In the genomic region with DNA sequence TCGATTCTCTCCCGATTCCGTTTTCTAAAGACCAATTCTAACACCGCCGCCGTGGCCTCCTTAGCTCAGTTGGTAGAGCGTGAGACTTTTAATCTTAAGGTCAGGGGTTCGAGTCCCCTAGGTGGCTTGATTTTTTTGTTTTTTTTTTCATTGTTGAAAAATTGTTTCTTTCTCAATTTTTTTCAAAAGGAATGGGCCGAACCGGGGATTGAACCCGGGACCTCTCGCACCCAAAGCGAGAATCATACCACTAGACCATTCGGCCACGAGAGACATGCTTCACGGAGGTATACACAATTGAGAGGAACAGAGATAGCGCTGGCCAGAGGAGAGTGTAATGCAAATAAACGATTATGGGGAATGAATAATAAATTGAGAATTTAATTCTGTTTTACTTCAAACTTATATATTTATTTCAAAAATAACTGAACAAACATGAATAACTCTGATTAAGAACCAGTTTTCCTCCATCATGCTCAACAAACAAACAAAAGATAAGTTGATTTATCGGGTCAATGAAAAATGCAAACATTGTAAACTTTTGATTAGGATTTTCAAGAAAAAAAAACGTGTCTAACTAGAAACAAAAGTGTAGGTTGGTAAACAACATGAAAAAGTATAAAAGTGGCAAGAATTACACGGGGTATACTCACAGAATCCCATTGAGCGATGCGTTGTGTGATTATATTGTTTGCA, we compare ENCODE assay signal across 5 worm cellular contexts.
TF ChIP-seq lines count a peak whose summit lies in the region.

A gene (plus strand): TSS at position 646 of the 696 bp plus-strand sequence.

TF ChIP-seq in whole organism, L1 larva, 84 proteins besides CTCF, POLR2A, EP300 and RAD21 (continues in another document):
- TF ChIP-seq skn-1 (tag; optimal IDR thresholded peaks at IDR 0.05; lab: Kevin White, UChicago): peak; percentile 49
- no peak for TF ChIP-seq lin-39 (tag; optimal IDR thresholded peaks at IDR 0.05; lab: Kevin White, UChicago)
- peak; percentile 41 for TF ChIP-seq sup-37 (GFP tag; optimal IDR thresholded peaks at IDR 0.05; lab: Kevin White, UChicago)
- TF ChIP-seq fos-1 (tag; optimal IDR thresholded peaks at IDR 0.05; lab: Kevin White, UChicago): peak; percentile 47
- peak; percentile 34; the same call in 1 of the 2 replicates for TF ChIP-seq grh-1 (GFP tag; IDR thresholded peaks at IDR 0.05; lab: Robert Waterston, UW)
- TF ChIP-seq alr-1 (tag; optimal IDR thresholded peaks at IDR 0.05; lab: Kevin White, UChicago; ENCODE audit: borderline replicate concordance): no peak
- peak; percentile 72 for TF ChIP-seq C16A3.4 (tag; optimal IDR thresholded peaks at IDR 0.05; lab: Kevin White, UChicago)
- no peak for TF ChIP-seq pag-3 (tag; optimal IDR thresholded peaks at IDR 0.05; lab: Kevin White, UChicago; ENCODE audit: borderline replicate concordance, insufficient read depth)
- peak; percentile 54 for TF ChIP-seq lin-13 (GFP tag; optimal IDR thresholded peaks at IDR 0.05; lab: Kevin White, UChicago)
- TF ChIP-seq elt-3 (tag; optimal IDR thresholded peaks at IDR 0.05; lab: Kevin White, UChicago): peak in 2 of 6 experiments; percentile 45 to 72
- TF ChIP-seq efl-1 (optimal IDR thresholded peaks at IDR 0.05; lab: Kevin White, UChicago): peak; percentile 42 to 68
- peak; percentile 42 to 96 for TF ChIP-seq efl-1 (GFP tag; optimal IDR thresholded peaks at IDR 0.05 in 1 of 2; lab: Kevin White, UChicago)
- TF ChIP-seq unc-98 (GFP tag; IDR thresholded peaks at IDR 0.05; lab: Robert Waterston, UW): 0 out of 2 replicates have a peak, but pooled peaks have one; percentile 25
- no peak for TF ChIP-seq ces-1 (GFP tag; optimal IDR thresholded peaks at IDR 0.05; lab: Kevin White, UChicago)
- peak; percentile 22 for TF ChIP-seq efl-3 (GFP tag; optimal IDR thresholded peaks at IDR 0.05; lab: Kevin White, UChicago)

TF ChIP-seq in whole organism, L3 larva, 47 proteins besides CTCF, POLR2A, EP300 and RAD21 (continues in another document):
- TF ChIP-seq zag-1 (tag; optimal IDR thresholded peaks at IDR 0.05; lab: Kevin White, UChicago) (no peak), sea-2 (GFP tag; optimal IDR thresholded peaks at IDR 0.05; lab: Kevin White, UChicago) (no peak), R02D3.7 (tag; optimal IDR thresholded peaks at IDR 0.05; lab: Kevin White, UChicago) (peak; percentile 54), nhr-76 (tag; optimal IDR thresholded peaks at IDR 0.05; lab: Kevin White, UChicago) (peak; percentile 76), pha-4 (tag; optimal IDR thresholded peaks at IDR 0.05; lab: Kevin White, UChicago) (no peak), nhr-25 (tag; optimal IDR thresholded peaks at IDR 0.05; lab: Kevin White, UChicago) (peak; percentile 77), jun-1 (tag; optimal IDR thresholded peaks at IDR 0.05; lab: Kevin White, UChicago) (peak; percentile 90), ceh-28 (tag; optimal IDR thresholded peaks at IDR 0.05; lab: Kevin White, UChicago) (no peak), eor-1 (tag; optimal IDR thresholded peaks at IDR 0.05; lab: Kevin White, UChicago) (no peak), ceh-82 (tag; optimal IDR thresholded peaks at IDR 0.05; lab: Kevin White, UChicago) (peak; percentile 40), snpc-4 (tag; optimal IDR thresholded peaks at IDR 0.05; lab: Kevin White, UChicago) (peak; percentile 64), tbx-2 (tag; optimal IDR thresholded peaks at IDR 0.05; lab: Kevin White, UChicago) (peak; percentile 85), nhr-43 (tag; optimal IDR thresholded peaks at IDR 0.05; lab: Kevin White, UChicago; ENCODE audit: poor library complexity, severe bottlenecking) (peak; percentile 76), fos-1 (tag; optimal IDR thresholded peaks at IDR 0.05; lab: Kevin White, UChicago) (peak; percentile 83), elt-1 (tag; optimal IDR thresholded peaks at IDR 0.05; lab: Kevin White, UChicago) (no peak), fkh-2 (tag; optimal IDR thresholded peaks at IDR 0.05; lab: Kevin White, UChicago) (no peak), unc-62 (GFP tag; optimal IDR thresholded peaks at IDR 0.05; lab: Kevin White, UChicago) (no peak)

TF ChIP-seq in whole organism, early embryonic, 17 proteins besides CTCF, POLR2A, EP300 and RAD21:
- peak; percentile 94 for TF ChIP-seq hmg-4 (GFP tag; optimal IDR thresholded peaks at IDR 0.05; lab: Kevin White, UChicago)
- no peak for TF ChIP-seq ama-1 (optimal IDR thresholded peaks at IDR 0.05; lab: Kevin White, UChicago)
- peak; percentile 67 for TF ChIP-seq ets-7 (tag; optimal IDR thresholded peaks at IDR 0.05; lab: Kevin White, UChicago)
- peak; percentile 57 for TF ChIP-seq B0310.2 (tag; optimal IDR thresholded peaks at IDR 0.05; lab: Kevin White, UChicago)
- peak; percentile 81 for TF ChIP-seq aly-1 (tag; optimal IDR thresholded peaks at IDR 0.05; lab: Kevin White, UChicago)
- TF ChIP-seq sea-1 (GFP tag; conservative IDR thresholded peaks at IDR 0.05; lab: Robert Waterston, UW): peak; percentile 86
- TF ChIP-seq tbx-37 (GFP tag; conservative IDR thresholded peaks at IDR 0.05; lab: Robert Waterston, UW): peak; percentile 72
- TF ChIP-seq pes-1 (GFP tag; IDR thresholded peaks at IDR 0.05; lab: Robert Waterston, UW): peak; percentile 86
- peak; percentile 93 for TF ChIP-seq F13C5.2 (tag; optimal IDR thresholded peaks at IDR 0.05; lab: Kevin White, UChicago)
- peak; percentile 69 for TF ChIP-seq hnd-1 (tag; optimal IDR thresholded peaks at IDR 0.05; lab: Kevin White, UChicago)
- peak; percentile 67 for TF ChIP-seq flt-1 (GFP tag; IDR thresholded peaks at IDR 0.05; lab: Robert Waterston, UW)
- peak; percentile 77 for TF ChIP-seq tra-4 (tag; optimal IDR thresholded peaks at IDR 0.05; lab: Kevin White, UChicago)
- TF ChIP-seq hmbx-1 (tag; optimal IDR thresholded peaks at IDR 0.05; lab: Kevin White, UChicago): peak; percentile 65
- TF ChIP-seq ceh-13 (GFP tag; optimal IDR thresholded peaks at IDR 0.05; lab: Kevin White, UChicago): peak; percentile 55
- peak; percentile 78 for TF ChIP-seq tbx-11 (GFP tag; IDR thresholded peaks at IDR 0.05; lab: Robert Waterston, UW)
- TF ChIP-seq ceh-36 (tag; optimal IDR thresholded peaks at IDR 0.05; lab: Kevin White, UChicago): peak; percentile 74
- peak; percentile 83 for TF ChIP-seq scrt-1 (GFP tag; IDR thresholded peaks at IDR 0.05; lab: Robert Waterston, UW)

TF ChIP-seq in whole organism, midembryonic, 9 proteins besides CTCF, POLR2A, EP300 and RAD21:
- TF ChIP-seq tab-1 (GFP tag; IDR thresholded peaks at IDR 0.05; lab: Robert Waterston, UW): peak; percentile 92; the same call in 1 of the 2 replicates
- peak; percentile 77 for TF ChIP-seq T22C8.4 (GFP tag; IDR thresholded peaks at IDR 0.05; lab: Robert Waterston, UW)
- TF ChIP-seq cog-1 (tag; optimal IDR thresholded peaks at IDR 0.05; lab: Kevin White, UChicago): peak; percentile 91
- peak; percentile 91 for TF ChIP-seq flt-1 (GFP tag; IDR thresholded peaks at IDR 0.05; lab: Robert Waterston, UW)
- TF ChIP-seq ztf-29 (GFP tag; IDR thresholded peaks at IDR 0.05; lab: Robert Waterston, UW): peak; percentile 83; the same call in 1 of the 2 replicates
- peak; percentile 68 for TF ChIP-seq med-1 (GFP tag; optimal IDR thresholded peaks at IDR 0.05; lab: Kevin White, UChicago; ENCODE audit: insufficient read depth)
- peak; percentile 77; the same call in 1 of the 2 replicates for TF ChIP-seq ref-1 (GFP tag; conservative IDR thresholded peaks at IDR 0.05; lab: Robert Waterston, UW)
- peak; percentile 88; the same call in 1 of the 2 replicates for TF ChIP-seq klf-2 (GFP tag; conservative IDR thresholded peaks at IDR 0.05; lab: Robert Waterston, UW)
- TF ChIP-seq ztf-23 (GFP tag; IDR thresholded peaks at IDR 0.05; lab: Robert Waterston, UW): peak; percentile 90

TF ChIP-seq in whole organism, young adult, 124 proteins besides CTCF, POLR2A, EP300 and RAD21 (continues in another document):
- TF ChIP-seq lin-40 (tag; optimal IDR thresholded peaks at IDR 0.05; lab: Kevin White, UChicago) (peak; percentile 97), rpc-1 (optimal IDR thresholded peaks at IDR 0.05; lab: Kevin White, UChicago) (peak; percentile 99), rpc-1 (tag; optimal IDR thresholded peaks at IDR 0.05; lab: Kevin White, UChicago) (peak; percentile 98), ztf-3 (GFP tag; optimal IDR thresholded peaks at IDR 0.05; lab: Kevin White, UChicago) (peak; percentile 54), F52B5.7 (tag; optimal IDR thresholded peaks at IDR 0.05; lab: Kevin White, UChicago) (peak; percentile 81), pha-4 (tag; optimal IDR thresholded peaks at IDR 0.05; lab: Kevin White, UChicago) (peak; percentile 6), egl-18 (GFP tag; IDR thresholded peaks at IDR 0.05; lab: Robert Waterston, UW) (0 out of 2 replicates have a peak, but pooled peaks have one; percentile 81), snpc-3.4 (tag; optimal IDR thresholded peaks at IDR 0.05; lab: Kevin White, UChicago) (peak; percentile 86), repo-1 (tag; optimal IDR thresholded peaks at IDR 0.05; lab: Kevin White, UChicago) (peak; percentile 92), Y53F4B.3 (GFP tag; IDR thresholded peaks at IDR 0.05; lab: Robert Waterston, UW) (peak; percentile 80; the same call in 1 of the 2 replicates), F23B12.7 (tag; optimal IDR thresholded peaks at IDR 0.05; lab: Kevin White, UChicago; ENCODE audit: insufficient read depth) (peak; percentile 95), Y67H2A.10 (GFP tag; conservative IDR thresholded peaks at IDR 0.05; lab: Robert Waterston, UW) (0 out of 2 replicates have a peak, but pooled peaks have one; percentile 12), ztf-28 (GFP tag; IDR thresholded peaks at IDR 0.05; lab: Robert Waterston, UW) (peak; percentile 80), T26A5.8 (tag; optimal IDR thresholded peaks at IDR 0.05; lab: Kevin White, UChicago) (peak; percentile 90), ceh-27 (GFP tag; optimal IDR thresholded peaks at IDR 0.05; lab: Kevin White, UChicago) (peak; percentile 75), B0019.2 (GFP tag; conservative IDR thresholded peaks at IDR 0.05; lab: Robert Waterston, UW) (peak; percentile 41; the same call in 1 of the 2 replicates), ccch-3 (GFP tag; optimal IDR thresholded peaks at IDR 0.05; lab: Kevin White, UChicago) (peak; percentile 47), attf-3 (GFP tag; conservative IDR thresholded peaks at IDR 0.05; lab: Robert Waterston, UW) (peak; percentile 73), hlh-26 (GFP tag; conservative IDR thresholded peaks at IDR 0.05; lab: Robert Waterston, UW) (no peak), tbp1 (GFP tag; optimal IDR thresholded peaks at IDR 0.05; lab: Kevin White, UChicago) (peak; percentile 99), efl-1 (GFP tag; optimal IDR thresholded peaks at IDR 0.05; lab: Kevin White, UChicago) (peak; percentile 38), ceh-91 (GFP tag; IDR thresholded peaks at IDR 0.05; lab: Robert Waterston, UW) (peak; percentile 63; the same call in 1 of the 2 replicates), mcd-1 (GFP tag; IDR thresholded peaks at IDR 0.05; lab: Robert Waterston, UW) (peak; percentile 86), ztf-25 (GFP tag; IDR thresholded peaks at IDR 0.05; lab: Robert Waterston, UW) (peak; percentile 89; the same call in 1 of the 2 replicates), ets-4 (GFP tag; optimal IDR thresholded peaks at IDR 0.05; lab: Kevin White, UChicago) (no peak), ceh-79 (tag; optimal IDR thresholded peaks at IDR 0.05; lab: Kevin White, UChicago) (peak; percentile 88), Y53G8AR.9 (GFP tag; conservative IDR thresholded peaks at IDR 0.05; lab: Robert Waterston, UW) (peak; percentile 83)
